Worm (Caenorhabditis elegans) whole organism, L4 larva: ENCODE results near the gene K03H6.1.
A peak's percentile ranks its signal among the peaks of the same experiment; 100 is the strongest.

ENCODE experiments used
- D1046.2 ChIP-seq: fragments of 200-800 bp; sonication (Bioruptor generic); IDR thresholded peaks from 2 replicates; pipeline ENCODE4 v1.3.6; 2022; ENCODE audit warnings: missing genetic modification characterization, missing compliant biosample characterization
- F10B5.3 ChIP-seq: sonication (generic microtip); optimal IDR thresholded peaks from 2 replicates; lab custom pipeline; 2016; ENCODE audit warnings: mild to moderate bottlenecking, missing genetic modification characterization, missing compliant biosample characterization
- F49E8.2 ChIP-seq: sonication (generic microtip); optimal IDR thresholded peaks from 2 replicates; lab custom pipeline; 2016; ENCODE audit warnings: missing compliant biosample characterization, mild to moderate bottlenecking, missing genetic modification characterization, borderline replicate concordance
- T20F7.1 ChIP-seq: fragments of 200-800 bp; sonication (Bioruptor generic); optimal IDR thresholded peaks from 2 replicates; lab custom pipeline; 2018; ENCODE audit warnings: mild to moderate bottlenecking, missing genetic modification characterization, missing compliant biosample characterization
- T26A8.4 ChIP-seq: fragments of 200-800 bp; sonication (Bioruptor generic); IDR thresholded peaks from 2 replicates; pipeline ENCODE4 v1.3.6; 2022; ENCODE audit warnings: missing genetic modification characterization, missing compliant biosample characterization
- Y105C5A.15 ChIP-seq: fragments of 200-800 bp; sonication (Bioruptor generic); IDR thresholded peaks from 2 replicates; pipeline ENCODE4 v1.3.6; 2022; ENCODE audit warnings: missing genetic modification characterization, missing compliant biosample characterization
- Y48G9A.11 ChIP-seq: fragments of 200-800 bp; sonication (Bioruptor generic); IDR thresholded peaks from 2 replicates; pipeline ENCODE4 v1.3.6; 2022; ENCODE audit warnings: missing genetic modification reagents, missing genetic modification characterization, missing compliant biosample characterization
- aha-1 ChIP-seq: fragments of 150-350 bp; peaks from one replicate; lab custom pipeline; 2014; ENCODE audit warnings: missing biosample characterization, missing genetic modification characterization
- attf-4 ChIP-seq: sonication (generic microtip); optimal IDR thresholded peaks from 3 replicates; lab custom pipeline; 2017; ENCODE audit warnings: missing biosample characterization, missing genetic modification characterization
- dmd-8 ChIP-seq: fragments of 200-800 bp; sonication (Bioruptor generic); IDR thresholded peaks from 2 replicates; pipeline ENCODE4 v1.3.6; 2022; ENCODE audit warnings: missing genetic modification characterization, missing compliant biosample characterization
- dpl-1 ChIP-seq: fragments of 150-350 bp; optimal IDR thresholded peaks from 2 replicates; lab custom pipeline; 2014; ENCODE audit warnings: missing biosample characterization, missing genetic modification reagents, missing genetic modification characterization
- duxl-1 ChIP-seq: sonication (generic microtip); optimal IDR thresholded peaks from 2 replicates; lab custom pipeline; 2016; ENCODE audit warnings: mild to moderate bottlenecking, missing genetic modification characterization, moderate library complexity, missing compliant biosample characterization; ENCODE audit not compliant: poor library complexity
- gei-8 ChIP-seq: fragments of 200-800 bp; sonication (Bioruptor generic); optimal IDR thresholded peaks from 2 replicates; lab custom pipeline; 2018; ENCODE audit warnings: mild to moderate bottlenecking, missing genetic modification characterization, missing compliant biosample characterization
- hif-1 ChIP-seq, 2 experiments: sonication (generic microtip); optimal IDR thresholded peaks; 2 replicates each; lab custom pipeline; 2016 to 2017; ENCODE audit warnings: missing compliant biosample characterization in 2 of 2, missing genetic modification characterization in 2 of 2, missing genetic modification reagents in 2 of 2, missing genotype in 2 of 2, mild to moderate bottlenecking in 1 of 2
- hlh-11 ChIP-seq: fragments of 200-800 bp; sonication (Bioruptor generic); optimal IDR thresholded peaks from 2 replicates; lab custom pipeline; 2018; ENCODE audit warnings: mild to moderate bottlenecking, missing genetic modification characterization, missing compliant biosample characterization
- hlh-30 ChIP-seq: sonication (generic microtip); optimal IDR thresholded peaks from 2 replicates; lab custom pipeline; 2017; ENCODE audit warnings: antibody characterized with exemption, mild to moderate bottlenecking, missing genetic modification characterization, missing compliant biosample characterization; ENCODE audit not compliant: insufficient read depth
- hmg-1.1 ChIP-seq: fragments of 200-800 bp; sonication (Bioruptor generic); IDR thresholded peaks from 2 replicates; pipeline ENCODE4 v1.3.6; 2022; ENCODE audit warnings: missing genetic modification reagents, missing genetic modification characterization, missing compliant biosample characterization
- lin-1 ChIP-seq: fragments of 200-800 bp; sonication (Bioruptor generic); IDR thresholded peaks from 2 replicates; pipeline ENCODE4 v1.3.6; 2022; ENCODE audit warnings: missing genetic modification reagents, missing genetic modification characterization, missing compliant biosample characterization
- lin-13 ChIP-seq: fragments of 150-350 bp; optimal IDR thresholded peaks from 2 replicates; lab custom pipeline; 2014; ENCODE audit warnings: missing biosample characterization, missing genetic modification reagents, missing genetic modification characterization
- lin-15B ChIP-seq: fragments of 150-350 bp; sonication (generic microtip); optimal IDR thresholded peaks from 3 replicates; lab custom pipeline; 2014; ENCODE audit warnings: missing biosample characterization, missing genetic modification characterization
- lin-29 ChIP-seq: fragments of 200-800 bp; sonication (Bioruptor generic); IDR thresholded peaks from 2 replicates; pipeline ENCODE4 v1.3.6; 2022; ENCODE audit warnings: missing genetic modification reagents, missing genetic modification characterization, missing compliant biosample characterization
- lir-3 ChIP-seq: sonication (generic microtip); optimal IDR thresholded peaks from 2 replicates; lab custom pipeline; 2016; ENCODE audit warnings: mild to moderate bottlenecking, missing genetic modification characterization, missing compliant biosample characterization
- lsy-2 ChIP-seq, 2 experiments: fragments of 150-350 bp in 1 of 2; sonication (generic microtip) in 1 of 2; optimal IDR thresholded peaks; 2 replicates each; lab custom pipeline; 2014 to 2017; ENCODE audit warnings: missing biosample characterization in 2 of 2, missing genetic modification characterization in 2 of 2
- mdt-29 ChIP-seq: fragments of 200-800 bp; sonication (Bioruptor generic); IDR thresholded peaks from 2 replicates; pipeline ENCODE4 v1.3.6; 2022; ENCODE audit warnings: missing genetic modification reagents, missing genetic modification characterization, missing compliant biosample characterization
- mes-2 ChIP-seq: sonication (generic microtip); optimal IDR thresholded peaks from 2 replicates; lab custom pipeline; 2016; ENCODE audit warnings: missing genotype, mild to moderate bottlenecking, missing genetic modification characterization, missing compliant biosample characterization; ENCODE audit not compliant: poor library complexity, severe bottlenecking
- mxl-2 ChIP-seq: fragments of 200-800 bp; sonication (Bioruptor generic); conservative IDR thresholded peaks from 2 replicates; pipeline ENCODE4 v1.3.6; 2022; ENCODE audit warnings: missing genetic modification reagents, missing genetic modification characterization, missing compliant biosample characterization
- nhr-102 ChIP-seq: sonication (generic microtip); optimal IDR thresholded peaks from 2 replicates; lab custom pipeline; 2016; ENCODE audit warnings: mild to moderate bottlenecking, missing genetic modification characterization, moderate library complexity, missing compliant biosample characterization
- nhr-25 ChIP-seq: sonication (generic microtip); optimal IDR thresholded peaks from 2 replicates; lab custom pipeline; 2017; ENCODE audit warnings: missing genetic modification characterization, mild to moderate bottlenecking, missing compliant biosample characterization, antibody characterized with exemption, moderate library complexity, borderline replicate concordance; ENCODE audit not compliant: insufficient read depth
- nhr-28 ChIP-seq: fragments of 150-350 bp; optimal IDR thresholded peaks from 2 replicates; lab custom pipeline; 2014; ENCODE audit warnings: missing biosample characterization, missing genetic modification characterization
- nhr-76 ChIP-seq: fragments of 150-350 bp; optimal IDR thresholded peaks from 2 replicates; lab custom pipeline; 2014; ENCODE audit warnings: missing biosample characterization, missing genetic modification characterization
- rbr-2 ChIP-seq: sonication (generic microtip); optimal IDR thresholded peaks from 2 replicates; lab custom pipeline; 2016; ENCODE audit warnings: missing genotype, missing genetic modification characterization, missing compliant biosample characterization
- sdz-12 ChIP-seq: fragments of 200-800 bp; sonication (Bioruptor generic); optimal IDR thresholded peaks from 2 replicates; lab custom pipeline; 2018; ENCODE audit warnings: mild to moderate bottlenecking, missing genetic modification characterization, missing compliant biosample characterization
- snpc-4 ChIP-seq: fragments of 150-350 bp; optimal IDR thresholded peaks from 2 replicates; lab custom pipeline; 2014; ENCODE audit warnings: missing biosample characterization, missing genetic modification characterization
- spr-1 ChIP-seq: sonication (generic microtip); optimal IDR thresholded peaks from 2 replicates; lab custom pipeline; 2016; ENCODE audit warnings: mild to moderate bottlenecking, missing genetic modification characterization, missing compliant biosample characterization
- unc-62 ChIP-seq, 3 experiments: fragments of 150-350 bp in 1 of 3; sonication (generic microtip); optimal IDR thresholded peaks in 2 of 3; peaks in 1 of 3; 1 replicate in 1 of 3; 2 replicates in 2 of 3; lab custom pipeline; 2014 to 2017; ENCODE audit warnings: missing biosample characterization in 3 of 3, missing genetic modification characterization in 3 of 3, missing genetic modification reagents in 3 of 3, missing genotype in 1 of 3
- vab-7 ChIP-seq: fragments of 200-800 bp; sonication (Bioruptor generic); IDR thresholded peaks from 2 replicates; pipeline ENCODE4 v1.3.6; 2022; ENCODE audit warnings: missing genetic modification reagents, missing genetic modification characterization, missing compliant biosample characterization
- zfp-2 ChIP-seq: sonication (generic microtip); optimal IDR thresholded peaks from 2 replicates; lab custom pipeline; 2016; ENCODE audit warnings: mild to moderate bottlenecking, missing genetic modification characterization, missing compliant biosample characterization
- zfp-3 ChIP-seq: fragments of 200-800 bp; sonication (Bioruptor generic); conservative IDR thresholded peaks from 2 replicates; pipeline ENCODE4 v1.3.6; 2022; ENCODE audit warnings: missing genetic modification reagents, missing genetic modification characterization, missing compliant biosample characterization
- zip-2 ChIP-seq: fragments of 150-350 bp; optimal IDR thresholded peaks from 2 replicates; lab custom pipeline; 2014; ENCODE audit warnings: missing biosample characterization, missing genetic modification characterization

The K03H6.1 gene

DNA sequence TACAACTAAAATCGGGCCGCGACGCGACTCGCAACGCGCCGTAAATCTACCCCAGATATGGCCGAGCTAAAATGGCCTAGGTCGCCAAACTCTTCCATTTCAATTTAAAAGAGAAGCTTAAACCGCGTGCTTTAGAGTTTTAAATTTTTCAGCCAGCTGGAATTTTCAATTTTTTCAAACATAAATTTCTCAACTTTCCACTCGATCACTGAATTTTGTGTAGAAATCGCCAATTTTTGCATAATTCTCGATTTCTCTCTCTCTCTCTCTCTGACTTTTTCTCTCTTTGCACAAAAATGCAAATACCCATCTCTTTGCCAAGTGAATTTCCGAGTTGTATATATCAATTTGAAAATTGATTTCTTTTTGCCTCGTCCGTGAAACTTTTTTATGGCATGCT is at the start of gene K03H6.1:
K03H6.1 (plus strand) TSS at position 301 of the 400 bp plus-strand sequence.
- TF ChIP-seq F49E8.2 (tag; lab: Kevin White, UChicago) (no peak), unc-62 (GFP tag; optimal IDR thresholded peaks at IDR 0.05 in 1 of 2; lab: Kevin White, UChicago) (peak in 1 of 2 experiments; percentile 53), unc-62 (tag; optimal IDR thresholded peaks at IDR 0.05; lab: Kevin White, UChicago) (no peak)

DNA sequence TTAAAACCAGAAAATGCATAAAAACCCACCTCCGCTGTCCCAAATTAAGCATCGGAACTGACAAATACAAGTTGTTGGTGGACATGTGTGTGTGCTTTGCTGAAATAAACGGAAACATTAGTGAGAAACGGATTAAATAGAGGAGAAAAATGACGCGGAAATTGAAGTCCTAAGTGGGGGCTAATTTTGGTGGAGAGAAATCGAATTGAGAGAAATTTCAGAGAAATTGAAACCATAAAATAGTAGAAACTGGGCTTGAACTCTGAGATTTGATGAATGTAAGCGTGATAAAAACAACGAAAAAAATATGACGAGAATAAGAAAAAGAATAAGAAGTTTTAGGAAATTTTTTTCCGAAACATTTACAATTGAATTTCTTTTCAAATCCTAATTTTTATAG is 48.5 kb upstream of the K03H6.1 start, which contains the start of gene Y77E11A.12:
Y77E11A.12 (minus strand) TSS at position 101 of the 400 bp plus-strand sequence.
- TF ChIP-seq aha-1 (tag; lab: Kevin White, UChicago), result peak; percentile 9
- no peak for TF ChIP-seq lin-1 (GFP tag; lab: Robert Waterston, UW)

DNA sequence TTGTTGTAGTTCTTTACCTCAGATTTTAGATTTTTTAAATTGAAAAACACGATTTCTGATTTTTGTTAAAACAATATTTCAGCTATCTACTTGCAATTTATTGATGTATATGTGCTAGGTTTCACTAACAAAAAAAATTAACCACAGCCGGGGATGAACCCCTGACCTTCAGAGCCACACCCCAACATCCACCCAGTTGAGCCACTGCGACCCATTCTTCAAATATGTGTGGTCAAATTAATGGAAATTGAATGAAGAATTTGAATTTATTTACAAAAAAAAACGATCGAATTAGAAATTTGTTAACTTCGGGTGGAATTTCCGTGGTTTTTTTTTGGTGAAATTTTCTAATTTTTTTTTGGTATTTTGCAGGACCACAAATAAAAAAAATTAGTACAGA is 44.9 kb upstream of the K03H6.1 start:
- TF ChIP-seq lin-29 (GFP tag; lab: Robert Waterston, UW), result no peak
- TF ChIP-seq Y48G9A.11 (GFP tag; lab: Robert Waterston, UW), result no peak
- no peak for TF ChIP-seq snpc-4
- TF ChIP-seq zip-2, result no peak
- no peak for TF ChIP-seq aha-1 (tag; lab: Kevin White, UChicago)
- no peak for TF ChIP-seq F49E8.2 (tag; lab: Kevin White, UChicago)
- TF ChIP-seq unc-62 (GFP tag; optimal IDR thresholded peaks at IDR 0.05 in 1 of 2; lab: Kevin White, UChicago), result no peak
- no peak for TF ChIP-seq unc-62 (tag; optimal IDR thresholded peaks at IDR 0.05; lab: Kevin White, UChicago)
- TF ChIP-seq mxl-2 (GFP tag; lab: Robert Waterston, UW), result no peak
- TF ChIP-seq nhr-102, result no peak
- TF ChIP-seq lin-13 (GFP tag; lab: Kevin White, UChicago), result no peak
- TF ChIP-seq dmd-8 (GFP tag; lab: Robert Waterston, UW), result no peak

DNA sequence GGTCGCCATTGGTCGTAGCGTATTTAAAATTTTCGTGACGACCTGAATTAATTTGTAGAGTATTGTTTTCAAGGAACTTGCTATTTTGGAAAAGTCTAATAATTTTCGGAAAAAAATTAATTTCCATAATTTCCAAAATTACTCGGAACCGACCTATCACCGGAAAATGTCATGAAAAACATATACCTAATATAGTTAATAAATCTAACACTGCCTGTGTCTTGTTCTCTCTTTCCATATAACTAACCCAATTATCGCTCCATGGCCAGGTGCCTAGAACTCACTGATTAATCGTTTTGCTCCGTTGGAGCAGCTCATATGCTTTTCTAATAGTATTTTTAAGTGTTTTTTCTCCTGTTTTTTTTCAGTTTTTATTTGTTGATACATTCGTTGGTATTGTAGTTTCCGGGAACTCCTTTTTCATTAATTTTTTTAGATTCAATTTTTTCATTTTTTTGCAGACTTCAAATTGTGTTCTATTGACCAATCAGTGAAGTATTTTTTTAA is 38.5 kb upstream of the K03H6.1 start, which contains the start of gene Y77E11A.16:
Y77E11A.16 (plus strand) TSS at position 457 of the 507 bp plus-strand sequence.
- TF ChIP-seq hif-1 (tag; optimal IDR thresholded peaks at IDR 0.05; lab: Kevin White, UChicago), result no peak
- no peak for TF ChIP-seq D1046.2
- TF ChIP-seq lir-3 (tag; lab: Kevin White, UChicago), result no peak
- TF ChIP-seq Y105C5A.15 (GFP tag; lab: Robert Waterston, UW), result no peak
- no peak for TF ChIP-seq attf-4 (tag; lab: Kevin White, UChicago)
- no peak for TF ChIP-seq lin-15B (tag; lab: Kevin White, UChicago)
- TF ChIP-seq hlh-11, result no peak
- no peak for TF ChIP-seq T26A8.4
- TF ChIP-seq nhr-25 (tag; lab: Kevin White, UChicago), result no peak
- TF ChIP-seq gei-8 (GFP tag; lab: Kevin White, UChicago), result no peak
- no peak for TF ChIP-seq mes-2 (tag; lab: Kevin White, UChicago)
- no peak for TF ChIP-seq vab-7 (GFP tag; lab: Robert Waterston, UW)
- TF ChIP-seq nhr-102, result no peak
- no peak for TF ChIP-seq mdt-29

DNA sequence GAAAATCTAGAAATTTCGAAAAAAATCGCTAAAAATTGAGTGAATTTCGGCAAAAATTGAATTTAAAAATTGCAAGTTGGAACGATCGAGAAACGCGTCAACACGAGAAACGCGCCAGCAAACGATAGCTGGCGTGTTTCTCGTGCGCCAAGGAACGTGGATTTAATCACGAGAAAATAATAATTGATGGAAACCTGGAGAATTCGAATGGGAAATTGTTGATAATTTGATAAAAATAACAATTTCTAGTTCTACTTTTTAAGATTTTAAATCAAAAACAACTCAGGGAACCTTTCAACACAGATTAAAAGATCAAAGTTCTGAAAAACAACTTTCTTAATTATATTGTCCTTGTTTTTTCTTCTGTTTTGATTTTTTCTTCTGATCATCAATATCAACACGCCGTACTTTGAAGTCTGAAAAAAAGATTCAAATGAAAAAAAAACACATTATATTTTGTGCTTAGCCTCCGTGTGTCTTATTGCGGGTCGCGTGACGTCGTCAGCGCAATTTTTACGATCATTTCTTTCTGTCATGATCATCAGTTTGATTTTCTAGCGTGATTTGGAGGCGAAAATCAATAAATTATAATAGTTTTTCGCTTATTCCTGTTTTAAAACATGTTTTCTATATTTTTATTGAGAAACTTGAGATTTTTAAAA is 27.4 kb upstream of the K03H6.1 start, which contains the start of gene npp-20:
npp-20 (minus strand) TSS at position 6 of the 662 bp plus-strand sequence.
- 0 out of 2 replicates have a peak, but pooled peaks have one; percentile 35 for TF ChIP-seq zfp-3
- peak; percentile 62 for TF ChIP-seq nhr-28 (tag; lab: Kevin White, UChicago)
- 0 out of 2 replicates have a peak, but pooled peaks have one; percentile 20 for TF ChIP-seq T26A8.4
- no peak for TF ChIP-seq snpc-4
- TF ChIP-seq rbr-2 (tag; lab: Kevin White, UChicago), result peak; percentile 40
- no peak for TF ChIP-seq sdz-12 (GFP tag; lab: Kevin White, UChicago)
- no peak for TF ChIP-seq zfp-2
- TF ChIP-seq unc-62 (GFP tag; optimal IDR thresholded peaks at IDR 0.05 in 1 of 2; lab: Kevin White, UChicago), result peak in 1 of 2 experiments; percentile 75
- no peak for TF ChIP-seq unc-62 (tag; optimal IDR thresholded peaks at IDR 0.05; lab: Kevin White, UChicago)
- peak; percentile 62 for TF ChIP-seq hlh-30 (tag; lab: Kevin White, UChicago)
- TF ChIP-seq dpl-1, result peak; percentile 70
- TF ChIP-seq duxl-1, result peak; percentile 59
- no peak for TF ChIP-seq gei-8 (GFP tag; lab: Kevin White, UChicago)
- TF ChIP-seq spr-1 (tag; lab: Kevin White, UChicago), result no peak
- peak; percentile 56 for TF ChIP-seq hmg-1.1 (GFP tag; lab: Robert Waterston, UW)
- TF ChIP-seq attf-4 (tag; lab: Kevin White, UChicago), result no peak
- no peak for TF ChIP-seq F10B5.3
- peak; percentile 43 for TF ChIP-seq hlh-11
- TF ChIP-seq T20F7.1 (GFP tag; lab: Kevin White, UChicago), result peak; percentile 57
- TF ChIP-seq nhr-76, result no peak
- peak; percentile 64 for TF ChIP-seq mes-2 (tag; lab: Kevin White, UChicago)
- TF ChIP-seq lsy-2 (tag; optimal IDR thresholded peaks at IDR 0.05; lab: Kevin White, UChicago), result peak in 1 of 2 experiments; percentile 68
